Fruit fly (Drosophila melanogaster): ENCODE measurements around the gene Myc.
A peak's percentile ranks its signal among the peaks of the same experiment; 100 is the strongest.

Myc gene

DNA sequence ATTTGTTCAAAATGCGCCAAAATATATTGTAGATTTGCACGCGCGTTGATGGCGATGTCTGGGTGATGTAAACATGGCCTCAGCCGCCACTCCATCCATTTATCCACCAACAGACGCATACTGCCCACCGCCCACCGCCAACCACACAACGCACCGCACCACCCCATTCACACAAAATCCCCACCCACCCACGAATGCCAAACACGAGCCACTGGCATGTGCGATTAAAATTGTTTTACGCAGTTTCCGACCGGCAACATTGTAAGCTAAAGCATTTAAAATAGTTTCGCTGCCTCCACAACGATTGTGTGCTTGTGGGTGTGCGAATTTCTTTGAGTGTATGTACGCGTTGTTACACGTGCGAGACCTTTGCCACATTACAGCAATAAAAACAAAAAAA lies 67.5 kb downstream of the Myc start (continued):
- TF ChIP-seq CG7987 (GFP tag; optimal IDR thresholded peaks at IDR 0.05) (peak; percentile 92), chinmo (GFP tag; IDR thresholded peaks at IDR 0.05; ENCODE audit: partially characterized antibody) (0 out of 4 replicates have a peak, but pooled peaks have one; percentile 65), Abd-B (GFP tag; optimal IDR thresholded peaks at IDR 0.05) (no peak), pum (GFP tag; optimal IDR thresholded peaks at IDR 0.05) (no peak), CG9797 (GFP tag; optimal IDR thresholded peaks at IDR 0.05) (no peak), CG8290 (GFP tag; optimal IDR thresholded peaks at IDR 0.05) (no peak), CG8290 (tag; optimal IDR thresholded peaks at IDR 0.05) (peak in 1 of 2 experiments; percentile 43), ftz-f1 (GFP tag; optimal IDR thresholded peaks at IDR 0.05) (no peak), sr (GFP tag; IDR thresholded peaks at IDR 0.05) (peak; percentile 82), CG11504 (tag; optimal IDR thresholded peaks at IDR 0.05) (peak; percentile 1), CG17912 (GFP tag; optimal IDR thresholded peaks at IDR 0.05) (no peak), Xbp1 (GFP tag; optimal IDR thresholded peaks at IDR 0.05) (no peak), dan (GFP tag; IDR thresholded peaks at IDR 0.05) (no peak), CG14441 (GFP tag; IDR thresholded peaks at IDR 0.05) (0 out of 2 replicates have a peak, but pooled peaks have one; percentile 18), zfh1 (GFP tag; IDR thresholded peaks at IDR 0.05) (no peak), CG18619 (GFP tag; optimal IDR thresholded peaks at IDR 0.05) (no peak), CG4282 (GFP tag; optimal IDR thresholded peaks at IDR 0.05) (no peak), sd (tag; optimal IDR thresholded peaks at IDR 0.05) (peak; percentile 88), lmd (GFP tag; IDR thresholded peaks at IDR 0.05) (no peak), inv (GFP tag; IDR thresholded peaks at IDR 0.05; ENCODE audit: partially characterized antibody) (no peak), lab (GFP tag; optimal IDR thresholded peaks at IDR 0.05) (peak; percentile 24), onecut (GFP tag; IDR thresholded peaks at IDR 0.05) (no peak), CG17829 (tag; optimal IDR thresholded peaks at IDR 0.05) (no peak), Ets65A (GFP tag) (peak; percentile 53), crol (GFP tag; IDR thresholded peaks at IDR 0.05) (peak; percentile 71), cwo (GFP tag; optimal IDR thresholded peaks at IDR 0.05) (peak; percentile 83), row (GFP tag; IDR thresholded peaks at IDR 0.05) (peak; percentile 11; the same call in 1 of the 3 replicates), CG10209 (GFP tag; optimal IDR thresholded peaks at IDR 0.05) (no peak), gfzf (GFP tag; optimal IDR thresholded peaks at IDR 0.05) (no peak), CG12769 (tag; optimal IDR thresholded peaks at IDR 0.05) (peak; percentile 41), lbe (GFP tag; optimal IDR thresholded peaks at IDR 0.05) (no peak), Aef1 (GFP tag; IDR thresholded peaks at IDR 0.05) (no peak), dysf (GFP tag; IDR thresholded peaks at IDR 0.05) (0 out of 3 replicates have a peak, but pooled peaks have one; percentile 8), MBD-R2 (GFP tag; IDR thresholded peaks at IDR 0.05) (no peak), Lim3 (GFP tag; IDR thresholded peaks at IDR 0.05) (no peak), CG32772 (GFP tag; IDR thresholded peaks at IDR 0.05) (no peak), yki (optimal IDR thresholded peaks at IDR 0.05) (no peak), Hmx (GFP tag; optimal IDR thresholded peaks at IDR 0.05) (no peak), bowl (GFP tag; IDR thresholded peaks at IDR 0.05) (no peak), sug (tag; optimal IDR thresholded peaks at IDR 0.05) (peak; percentile 39), crp (GFP tag; optimal IDR thresholded peaks at IDR 0.05) (no peak)
